Worm (Caenorhabditis elegans) whole organism, midembryonic: Measurements from ENCODE around the gene T01B4.3.

Source experiments
- T22C8.4 ChIP-seq: fragments of 200-800 bp; sonication (Bioruptor generic); IDR thresholded peaks from 2 replicates; pipeline ENCODE4 v1.3.6; 2022; ENCODE audit warnings: missing genetic modification characterization, missing compliant biosample characterization
- flt-1 ChIP-seq: fragments of 200-800 bp; sonication (Bioruptor generic); IDR thresholded peaks from 2 replicates; pipeline ENCODE4 v1.3.6; 2022; ENCODE audit warnings: missing genetic modification characterization, missing compliant biosample characterization
- klf-2 ChIP-seq: fragments of 200-800 bp; sonication (Bioruptor generic); conservative IDR thresholded peaks from 2 replicates; pipeline ENCODE4 v1.3.6; 2022; ENCODE audit warnings: missing genetic modification reagents, missing genetic modification characterization, missing compliant biosample characterization
- ref-1 ChIP-seq: fragments of 200-800 bp; sonication (Bioruptor generic); conservative IDR thresholded peaks from 2 replicates; pipeline ENCODE4 v1.3.6; 2022; ENCODE audit warnings: missing genetic modification reagents, missing genetic modification characterization, missing compliant biosample characterization
- tab-1 ChIP-seq: fragments of 200-800 bp; sonication (Bioruptor generic); IDR thresholded peaks from 2 replicates; pipeline ENCODE4 v1.3.6; 2022; ENCODE audit warnings: missing genetic modification characterization, missing compliant biosample characterization
- ztf-23 ChIP-seq: fragments of 200-800 bp; sonication (Bioruptor generic); IDR thresholded peaks from 2 replicates; pipeline ENCODE4 v1.3.6; 2022; ENCODE audit warnings: missing genetic modification reagents, missing genetic modification characterization, missing compliant biosample characterization

DNA sequence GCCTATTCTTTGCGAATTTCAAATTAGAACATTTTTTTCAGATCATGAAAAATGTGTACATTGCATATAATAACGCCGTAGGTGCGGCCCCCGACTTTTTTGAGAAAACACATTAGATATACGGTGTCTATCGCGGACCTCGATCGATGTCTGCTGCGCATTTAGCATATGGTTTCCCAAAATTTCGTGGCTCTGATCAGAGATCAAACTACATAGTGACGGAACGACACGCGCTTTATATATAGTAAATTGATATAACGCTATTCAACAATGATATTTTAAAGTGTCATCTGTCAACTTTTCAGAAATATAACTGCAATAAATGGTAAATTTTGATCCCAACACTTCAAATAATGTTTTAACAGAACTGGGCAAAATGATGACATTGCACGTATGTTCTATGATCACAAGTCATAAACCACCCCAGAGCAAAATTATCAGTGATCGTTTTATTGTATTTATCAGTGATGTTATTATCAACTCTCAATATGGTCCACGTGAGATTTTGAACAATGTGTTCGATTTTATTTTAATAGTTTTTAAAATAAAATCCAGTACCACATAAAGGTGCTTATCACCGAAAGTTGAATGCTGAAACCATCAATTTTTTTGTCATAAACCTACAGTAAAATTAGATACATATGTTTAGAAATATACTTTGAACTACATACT, 28.8 kb upstream of the T01B4.3 start:
- TF ChIP-seq tab-1 (GFP tag; lab: Robert Waterston, UW) (no peak), ref-1 (GFP tag; lab: Robert Waterston, UW) (no peak), klf-2 (no peak), ztf-23 (GFP tag; lab: Robert Waterston, UW) (no peak), T22C8.4 (GFP tag; lab: Robert Waterston, UW) (no peak), flt-1 (GFP tag; lab: Robert Waterston, UW) (no peak)
